Worm (Caenorhabditis elegans): ENCODE measurements around the gene nekl-3.

Gene nekl-3

DNA sequence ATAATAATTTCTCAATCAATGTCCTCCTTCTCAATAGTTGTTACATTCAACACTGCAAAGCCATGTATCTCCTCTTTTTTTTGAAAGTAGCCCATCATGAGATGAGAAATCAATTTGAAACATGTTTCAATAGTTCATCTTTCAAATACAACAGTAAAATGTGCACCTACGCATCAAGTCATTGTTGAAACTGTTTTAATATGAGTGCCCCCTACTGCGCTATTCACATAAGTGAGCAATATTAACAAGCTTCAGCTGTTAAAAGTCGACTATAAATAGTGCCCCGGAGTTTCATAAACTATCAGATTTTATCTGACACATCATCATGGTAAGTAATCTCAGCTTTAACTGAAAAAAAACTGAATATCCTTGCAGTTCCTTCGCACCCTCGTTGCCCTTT, 30.8 kb downstream of the nekl-3 start, which contains the start of the genes nspc-15 and F19H6.6:
nspc-15 (plus strand) TSS at position 301 of the 400 bp plus-strand sequence.
F19H6.6 (plus strand) TSS at position 384 of the 400 bp plus-strand sequence.
- no peak for TF ChIP-seq F39B2.1 (GFP tag; IDR thresholded peaks at IDR 0.05)
- TF ChIP-seq hsf-1 (GFP tag; IDR thresholded peaks at IDR 0.05) = no peak
- TF ChIP-seq repo-1 (tag; optimal IDR thresholded peaks at IDR 0.05) = no peak
- no peak for TF ChIP-seq Y95B8A.8 (GFP tag; IDR thresholded peaks at IDR 0.05)
- TF ChIP-seq hlh-12 (tag; optimal IDR thresholded peaks at IDR 0.05) = no peak
- TF ChIP-seq nhr-120 (GFP tag; IDR thresholded peaks at IDR 0.05) = no peak
- TF ChIP-seq aptf-2 (GFP tag; conservative IDR thresholded peaks at IDR 0.05) = no peak
- TF ChIP-seq hlh-26 (GFP tag; conservative IDR thresholded peaks at IDR 0.05) = no peak

DNA sequence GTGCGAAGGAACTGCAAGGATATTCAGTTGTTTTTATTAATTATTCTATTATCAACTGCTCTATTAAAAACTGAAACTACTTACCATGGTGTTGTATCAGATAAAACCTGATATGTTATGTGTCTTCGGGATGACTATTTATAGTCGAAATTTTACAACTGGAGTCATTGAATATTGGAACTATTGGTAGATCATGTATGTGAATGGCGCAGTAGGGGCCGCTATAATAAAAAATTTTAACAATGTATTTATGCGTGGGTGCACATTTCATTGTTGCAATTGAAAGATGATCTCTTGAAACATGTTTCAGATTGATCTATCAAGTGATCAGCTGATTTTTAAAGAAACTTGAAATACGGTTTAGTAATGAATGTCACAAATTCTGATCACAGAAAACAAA, 32.3 kb downstream of the nekl-3 start, which contains the start of gene nspc-14:
nspc-14 (minus strand) TSS at position 101 of the 400 bp plus-strand sequence.
- no peak for TF ChIP-seq ekl-4 (GFP tag; IDR thresholded peaks at IDR 0.05)
- TF ChIP-seq xnd-1 (tag; optimal IDR thresholded peaks at IDR 0.05) = no peak
- TF ChIP-seq athp-1 (tag; optimal IDR thresholded peaks at IDR 0.05) = no peak
- TF ChIP-seq ceh-40 (GFP tag; IDR thresholded peaks at IDR 0.05) = no peak
- TF ChIP-seq ceh-79 (tag; optimal IDR thresholded peaks at IDR 0.05) = no peak
- no peak for TF ChIP-seq madf-6 (GFP tag; IDR thresholded peaks at IDR 0.05)
- no peak for TF ChIP-seq lin-40 (tag; optimal IDR thresholded peaks at IDR 0.05)
- TF ChIP-seq mel-28 (tag; optimal IDR thresholded peaks at IDR 0.05; ENCODE audit: borderline replicate concordance) = no peak
- TF ChIP-seq ceh-100 (GFP tag; IDR thresholded peaks at IDR 0.05) = no peak
- TF ChIP-seq tlf-1 (GFP tag; optimal IDR thresholded peaks at IDR 0.05) = no peak
- TF ChIP-seq sea-2 (GFP tag; IDR thresholded peaks at IDR 0.05) = no peak
- TF ChIP-seq Y95B8A.8 (GFP tag; IDR thresholded peaks at IDR 0.05) = no peak
- TF ChIP-seq B0261.1 (tag; optimal IDR thresholded peaks at IDR 0.05) = no peak

DNA sequence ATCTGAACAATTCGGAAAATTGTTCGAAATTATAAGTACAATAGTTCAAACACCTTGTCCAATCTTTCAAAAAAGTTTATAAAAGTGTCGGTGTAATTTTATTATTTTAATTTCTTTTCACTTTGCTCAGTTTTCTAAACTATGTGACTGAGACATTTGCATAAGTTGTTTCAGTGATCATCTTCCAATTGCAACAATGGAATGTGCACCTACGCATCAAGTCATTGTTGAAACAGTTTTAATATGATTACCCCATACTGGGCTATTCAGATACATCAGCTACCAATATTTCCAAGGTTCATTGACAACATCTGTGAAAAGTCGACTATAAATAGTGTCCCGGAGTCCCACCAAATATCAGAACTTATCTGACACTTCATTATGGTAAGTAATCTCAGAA, 34.2 kb downstream of the nekl-3 start, which contains the start of gene nspc-13:
nspc-13 (plus strand) TSS at position 301 of the 400 bp plus-strand sequence.
- no peak for TF ChIP-seq F57A8.1 (GFP tag; optimal IDR thresholded peaks at IDR 0.05)
- no peak for TF ChIP-seq tbx-9 (tag; optimal IDR thresholded peaks at IDR 0.05; ENCODE audit: borderline replicate concordance)
- no peak for TF ChIP-seq nhr-179 (tag; optimal IDR thresholded peaks at IDR 0.05)
- TF ChIP-seq lsy-27 (tag; optimal IDR thresholded peaks at IDR 0.05; ENCODE audit: borderline replicate concordance, insufficient read depth) = no peak
- no peak for TF ChIP-seq rec-8 (tag; optimal IDR thresholded peaks at IDR 0.05)
- TF ChIP-seq C06A6.2 (GFP tag; conservative IDR thresholded peaks at IDR 0.05) = no peak
- TF ChIP-seq madf-10 (tag; optimal IDR thresholded peaks at IDR 0.05) = no peak
- TF ChIP-seq F33H1.4 (GFP tag; IDR thresholded peaks at IDR 0.05) = no peak
- no peak for TF ChIP-seq zfh-2 (GFP tag; conservative IDR thresholded peaks at IDR 0.05)
- no peak for TF ChIP-seq snpc-3.4 (tag; optimal IDR thresholded peaks at IDR 0.05)
- TF ChIP-seq nhr-27 (tag; optimal IDR thresholded peaks at IDR 0.05) = no peak
- TF ChIP-seq aptf-2 (GFP tag; conservative IDR thresholded peaks at IDR 0.05) = no peak

DNA sequence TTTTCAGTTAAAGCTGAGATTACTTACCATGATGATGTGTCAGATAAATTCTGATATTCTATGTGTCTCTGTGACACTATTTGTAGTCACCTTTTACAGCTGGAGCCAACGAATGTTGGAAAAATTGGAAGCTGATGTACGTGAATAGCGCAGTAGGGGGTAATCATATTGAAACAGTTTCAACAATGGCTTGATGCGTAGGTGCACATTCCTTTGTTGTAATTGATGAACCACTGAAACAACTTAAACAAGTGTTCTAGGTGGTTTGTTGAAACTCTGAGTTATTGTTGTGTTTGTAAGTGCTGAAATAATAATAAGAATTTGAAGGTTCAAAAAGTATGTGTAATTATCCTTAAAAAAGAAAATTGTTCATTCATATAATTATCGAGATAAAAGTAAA, 34.7 kb downstream of the nekl-3 start, which contains the start of gene nspc-12:
nspc-12 (minus strand) TSS at position 101 of the 400 bp plus-strand sequence.
- TF ChIP-seq chd-7 (tag; optimal IDR thresholded peaks at IDR 0.05) = no peak
- no peak for TF ChIP-seq dpff-1 (tag; optimal IDR thresholded peaks at IDR 0.05)
- TF ChIP-seq ztf-25 (GFP tag; IDR thresholded peaks at IDR 0.05) = no peak
- TF ChIP-seq nhr-90 (tag; optimal IDR thresholded peaks at IDR 0.05) = no peak
- no peak for TF ChIP-seq F55B11.4 (tag; optimal IDR thresholded peaks at IDR 0.05; ENCODE audit: borderline replicate concordance, insufficient read depth)
- no peak for TF ChIP-seq F33H1.4 (GFP tag; IDR thresholded peaks at IDR 0.05)
- TF ChIP-seq ZK185.1 (tag; optimal IDR thresholded peaks at IDR 0.05; ENCODE audit: poor library complexity, severe bottlenecking) = no peak
